Worm (Caenorhabditis elegans) whole organism, mixed stage, embryonic: ENCODE results near the gene nspg-13.

Source experiments
- blmp-1 ChIP-seq: fragments of 150-350 bp; optimal IDR thresholded peaks from 2 replicates; lab custom pipeline; 2014; ENCODE audit warnings: missing biosample characterization, missing genetic modification characterization
- elt-1 ChIP-seq: sonication (generic microtip); optimal IDR thresholded peaks from 2 replicates; lab custom pipeline; 2017; ENCODE audit warnings: missing genetic modification characterization, mild to moderate bottlenecking, missing compliant biosample characterization, antibody characterized with exemption, moderate library complexity, borderline replicate concordance; ENCODE audit not compliant: insufficient read depth
- lin-13 ChIP-seq: fragments of 150-350 bp; optimal IDR thresholded peaks from 2 replicates; lab custom pipeline; 2014; ENCODE audit warnings: missing biosample characterization, missing genetic modification characterization
- lsy-2 ChIP-seq: fragments of 150-350 bp; optimal IDR thresholded peaks from 2 replicates; lab custom pipeline; 2014; ENCODE audit warnings: missing biosample characterization, missing genetic modification characterization
- nhr-237 ChIP-seq: fragments of 150-350 bp; optimal IDR thresholded peaks from 2 replicates; lab custom pipeline; 2014; ENCODE audit warnings: missing biosample characterization, missing genetic modification characterization
- nhr-28 ChIP-seq: fragments of 150-350 bp; optimal IDR thresholded peaks from 2 replicates; lab custom pipeline; 2014; ENCODE audit warnings: missing biosample characterization, missing genetic modification characterization
- nhr-76 ChIP-seq: sonication (generic microtip); optimal IDR thresholded peaks from 2 replicates; lab custom pipeline; 2017; ENCODE audit warnings: missing biosample characterization, missing genetic modification characterization
- unc-62 ChIP-seq: fragments of 150-350 bp; optimal IDR thresholded peaks from 2 replicates; lab custom pipeline; 2014; ENCODE audit warnings: missing biosample characterization, missing genetic modification reagents, missing genetic modification characterization
- ztf-11 ChIP-seq: fragments of 150-350 bp; optimal IDR thresholded peaks from 2 replicates; lab custom pipeline; 2014; ENCODE audit warnings: missing biosample characterization, missing genetic modification characterization

DNA sequence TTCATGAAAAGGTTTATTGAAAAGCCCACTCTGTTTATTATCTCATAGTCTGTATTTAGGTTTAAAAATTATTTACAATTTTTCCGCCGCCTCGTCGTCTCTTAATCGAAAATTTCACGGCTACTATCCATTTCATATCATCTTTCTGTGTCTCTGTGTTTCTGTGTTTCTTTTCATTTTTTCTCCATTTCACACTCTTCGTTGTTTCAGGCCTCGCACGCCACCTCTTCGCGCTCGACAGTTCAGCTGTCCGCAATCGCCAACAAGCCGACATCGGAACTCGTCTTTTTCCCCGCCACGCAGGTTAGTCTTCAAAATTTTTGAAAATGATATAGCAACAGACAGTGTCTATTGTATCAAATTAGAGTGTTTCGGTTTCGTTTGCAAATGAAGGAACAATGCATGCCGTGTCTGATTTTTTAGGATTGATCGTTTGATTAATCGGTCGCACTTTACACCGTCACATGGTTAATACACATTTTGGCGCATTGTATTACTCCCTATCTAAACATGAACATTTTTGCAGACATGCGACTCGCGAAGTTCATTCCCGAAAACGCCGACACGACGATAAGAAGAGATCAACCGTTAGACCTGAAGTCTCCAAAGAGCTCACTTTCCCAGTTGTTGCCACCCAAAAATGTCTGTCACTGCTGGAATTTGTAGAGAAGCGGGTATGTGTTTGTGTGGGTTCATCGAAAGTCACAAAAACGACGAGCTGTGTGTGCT, 43.9 kb upstream of the nspg-13 start:
- TF ChIP-seq unc-62 (GFP tag; lab: Kevin White, UChicago) (no peak), nhr-76 (tag; lab: Kevin White, UChicago) (no peak), lin-13 (no peak), elt-1 (tag; lab: Kevin White, UChicago) (no peak), ztf-11 (tag; lab: Kevin White, UChicago) (no peak), blmp-1 (tag; lab: Kevin White, UChicago) (no peak), nhr-28 (tag; lab: Kevin White, UChicago) (no peak), nhr-237 (no peak), lsy-2 (tag; lab: Kevin White, UChicago) (no peak)
